Fruit fly (Drosophila melanogaster) whole organism, prepupa: ENCODE measurements around the gene CG13457.
A peak's percentile ranks its signal among the peaks of the same experiment; 100 is the strongest.

Experiments
- Blimp-1 ChIP-seq: fragments of 200-800 bp; sonication (Bioruptor generic); optimal IDR thresholded peaks from 3 replicates; lab custom pipeline; 2017; ENCODE audit warnings: missing biosample characterization, missing genetic modification characterization, mild to moderate bottlenecking, moderate library complexity, missing genetic modification reagents
- CG10631 ChIP-seq: fragments of 200-800 bp; sonication (Bioruptor generic); optimal IDR thresholded peaks from 2 replicates; lab custom pipeline; 2016; ENCODE audit warnings: missing biosample characterization, missing genetic modification characterization
- CG10669 ChIP-seq: fragments of 200-800 bp; sonication (Bioruptor generic); optimal IDR thresholded peaks from 3 replicates; lab custom pipeline; 2018; ENCODE audit warnings: missing biosample characterization, mild to moderate bottlenecking, missing genetic modification characterization, moderate library complexity
- CG11294 ChIP-seq: fragments of 200-800 bp; sonication (Bioruptor generic); IDR thresholded peaks from 2 replicates; pipeline ENCODE4 v1.3.6; 2022; ENCODE audit warnings: missing biosample characterization, missing genetic modification characterization
- CG11762 ChIP-seq: fragments of 200-800 bp; sonication (Bioruptor generic); optimal IDR thresholded peaks from 3 replicates; lab custom pipeline; 2016; ENCODE audit warnings: missing biosample characterization, missing genetic modification characterization; ENCODE audit not compliant: insufficient read depth
- CG15336 ChIP-seq: fragments of 200-800 bp; sonication (Bioruptor generic); IDR thresholded peaks from 2 replicates; pipeline ENCODE4 v1.3.6; 2022; ENCODE audit warnings: missing biosample characterization, missing genetic modification characterization
- CG1621 ChIP-seq: fragments of 200-800 bp; sonication (Bioruptor generic); optimal IDR thresholded peaks from 3 replicates; lab custom pipeline; 2018; ENCODE audit warnings: missing biosample characterization, mild to moderate bottlenecking, missing genetic modification characterization
- CG16779 ChIP-seq: fragments of 200-800 bp; sonication (Bioruptor generic); optimal IDR thresholded peaks from 3 replicates; lab custom pipeline; 2017; ENCODE audit warnings: missing biosample characterization, mild to moderate bottlenecking, missing genetic modification characterization
- CG32006 ChIP-seq: fragments of 200-800 bp; sonication (Bioruptor generic); optimal IDR thresholded peaks from 3 replicates; lab custom pipeline; 2017; ENCODE audit warnings: missing biosample characterization, mild to moderate bottlenecking, missing genetic modification characterization
- CG3919 ChIP-seq: fragments of 200-800 bp; sonication (Bioruptor generic); optimal IDR thresholded peaks from 3 replicates; lab custom pipeline; 2016; ENCODE audit warnings: missing biosample characterization, missing genetic modification characterization
- CG6163 ChIP-seq: fragments of 200-800 bp; sonication (Bioruptor generic); IDR thresholded peaks from 3 replicates; pipeline ENCODE4 v1.3.6; 2022; ENCODE audit warnings: missing biosample characterization, missing genetic modification characterization
- CG6276 ChIP-seq: fragments of 200-800 bp; sonication (Bioruptor generic); optimal IDR thresholded peaks from 2 replicates; lab custom pipeline; 2017; ENCODE audit warnings: missing biosample characterization, mild to moderate bottlenecking, missing genetic modification characterization
- CG7368 ChIP-seq: fragments of 200-800 bp; sonication (Bioruptor generic); optimal IDR thresholded peaks from 3 replicates; lab custom pipeline; 2016; ENCODE audit warnings: missing biosample characterization, missing genetic modification characterization
- CG8119 ChIP-seq: fragments of 200-800 bp; sonication (Bioruptor generic); IDR thresholded peaks from 3 replicates; pipeline ENCODE4 v1.3.6; 2022; ENCODE audit warnings: missing biosample characterization, missing genetic modification characterization
- CG8319 ChIP-seq: fragments of 200-800 bp; sonication (Bioruptor generic); optimal IDR thresholded peaks from 3 replicates; lab custom pipeline; 2016; ENCODE audit warnings: missing biosample characterization, missing genetic modification characterization
- CG9139 ChIP-seq: fragments of 200-800 bp; sonication (Bioruptor generic); optimal IDR thresholded peaks from 3 replicates; lab custom pipeline; 2017; ENCODE audit warnings: missing biosample characterization, mild to moderate bottlenecking, missing genetic modification characterization
- Eip78C ChIP-seq: fragments of 200-800 bp; sonication (Bioruptor generic); peaks from one replicate; lab custom pipeline; 2016; ENCODE audit warnings: missing biosample characterization, missing genetic modification characterization
- Eip93F ChIP-seq: fragments of 200-800 bp; sonication (Bioruptor generic); optimal IDR thresholded peaks from 2 replicates; lab custom pipeline; 2016; ENCODE audit warnings: missing biosample characterization, mild to moderate bottlenecking, missing genetic modification characterization
- Ets96B ChIP-seq: fragments of 200-800 bp; optimal IDR thresholded peaks from 2 replicates; lab custom pipeline; 2019; ENCODE audit warnings: missing biosample characterization, mild to moderate bottlenecking, missing genetic modification characterization, moderate library complexity
- Gug ChIP-seq: fragments of 200-800 bp; sonication (Bioruptor generic); IDR thresholded peaks from 2 replicates; pipeline ENCODE4 v1.3.6; 2022; ENCODE audit warnings: missing biosample characterization, missing genetic modification characterization
- Hr38 ChIP-seq: sonication (Bioruptor generic); optimal IDR thresholded peaks from 2 replicates; lab custom pipeline; 2016; ENCODE audit warnings: missing biosample characterization, missing genetic modification characterization
- Hr39 ChIP-seq: fragments of 200-800 bp; sonication (Bioruptor generic); optimal IDR thresholded peaks from 2 replicates; lab custom pipeline; 2016; ENCODE audit warnings: missing biosample characterization, missing genetic modification characterization
- Hr4 ChIP-seq: fragments of 200-800 bp; sonication (Bioruptor generic); optimal IDR thresholded peaks from 3 replicates; lab custom pipeline; 2016; ENCODE audit warnings: missing biosample characterization, missing genetic modification characterization
- Lpt ChIP-seq: fragments of 200-800 bp; sonication (Bioruptor generic); optimal IDR thresholded peaks from 3 replicates; lab custom pipeline; 2016; ENCODE audit warnings: missing biosample characterization, missing genetic modification characterization
- Met ChIP-seq: fragments of 200-800 bp; sonication (Bioruptor generic); optimal IDR thresholded peaks from 3 replicates; lab custom pipeline; 2016; ENCODE audit warnings: missing biosample characterization, missing genetic modification characterization
- OdsH ChIP-seq: fragments of 200-800 bp; sonication (Bioruptor generic); optimal IDR thresholded peaks from 3 replicates; lab custom pipeline; 2016; ENCODE audit warnings: missing biosample characterization, missing genetic modification characterization
- Sox14 ChIP-seq: fragments of 200-800 bp; sonication (Bioruptor generic); optimal IDR thresholded peaks from 3 replicates; lab custom pipeline; 2016; ENCODE audit warnings: missing biosample characterization, missing genetic modification characterization
- acj6 ChIP-seq: fragments of 200-800 bp; sonication (Bioruptor generic); optimal IDR thresholded peaks from 3 replicates; lab custom pipeline; 2016; ENCODE audit warnings: missing biosample characterization, missing genetic modification characterization
- esn ChIP-seq: fragments of 200-800 bp; sonication (Bioruptor generic); optimal IDR thresholded peaks from 2 replicates; lab custom pipeline; 2016; ENCODE audit warnings: missing biosample characterization, mild to moderate bottlenecking, missing genetic modification characterization, moderate library complexity
- fd59A ChIP-seq: fragments of 200-800 bp; sonication (Bioruptor generic); optimal IDR thresholded peaks from 2 replicates; lab custom pipeline; 2017; ENCODE audit warnings: missing biosample characterization, mild to moderate bottlenecking, missing genetic modification characterization, missing genetic modification reagents
- fd85E ChIP-seq: fragments of 200-800 bp; sonication (Bioruptor generic); optimal IDR thresholded peaks from 3 replicates; lab custom pipeline; 2016; ENCODE audit warnings: missing biosample characterization, missing genetic modification characterization
- fkh ChIP-seq: fragments of 200-800 bp; sonication (Bioruptor generic); optimal IDR thresholded peaks from 3 replicates; lab custom pipeline; 2017; ENCODE audit warnings: missing biosample characterization, mild to moderate bottlenecking, missing genetic modification characterization, moderate library complexity
- lz ChIP-seq: fragments of 200-800 bp; sonication (Bioruptor generic); optimal IDR thresholded peaks from 3 replicates; lab custom pipeline; 2016; ENCODE audit warnings: missing biosample characterization, missing genetic modification characterization
- net ChIP-seq: fragments of 200-800 bp; sonication (Bioruptor generic); optimal IDR thresholded peaks from 3 replicates; lab custom pipeline; 2016; ENCODE audit warnings: missing biosample characterization, missing genetic modification characterization
- pdm3 ChIP-seq: fragments of 200-800 bp; sonication (Bioruptor generic); optimal IDR thresholded peaks from 3 replicates; lab custom pipeline; 2016; ENCODE audit warnings: missing biosample characterization, missing genetic modification characterization
- spab ChIP-seq: fragments of 200-800 bp; sonication (Bioruptor generic); optimal IDR thresholded peaks from 2 replicates; lab custom pipeline; 2017; ENCODE audit warnings: missing biosample characterization, mild to moderate bottlenecking, missing genetic modification characterization, missing genetic modification reagents
- svp ChIP-seq: fragments of 200-800 bp; sonication (Bioruptor generic); peaks from one replicate; lab custom pipeline; 2016; ENCODE audit warnings: missing biosample characterization, missing genetic modification characterization

CG13457 gene

dm6 chr3L:15089083-15089704, 42.0 kb downstream of the CG13457 start:
- TF ChIP-seq Hr38 (GFP tag; lab: Kevin White, UChicago) (no peak), CG9139 (GFP tag; lab: Kevin White, UChicago) (no peak), Ets96B (no peak), CG6163 (GFP tag; lab: Robert Waterston, UW) (no peak), Blimp-1 (GFP tag; lab: Kevin White, UChicago) (no peak), fkh (GFP tag; lab: Kevin White, UChicago) (no peak), CG8319 (GFP tag; lab: Kevin White, UChicago) (no peak), CG10669 (GFP tag; lab: Kevin White, UChicago) (no peak), CG1621 (tag; lab: Kevin White, UChicago) (no peak), esn (no peak), CG3919 (GFP tag; lab: Kevin White, UChicago) (no peak), spab (GFP tag; lab: Kevin White, UChicago) (no peak), Sox14 (GFP tag; lab: Kevin White, UChicago) (no peak), acj6 (GFP tag; lab: Kevin White, UChicago) (no peak), CG16779 (no peak), CG11762 (no peak), Hr4 (GFP tag; lab: Kevin White, UChicago) (no peak), fd59A (no peak)

dm6 chr3L:15088285-15088684, 42.9 kb downstream of the CG13457 start:
- TF ChIP-seq svp (GFP tag; lab: Kevin White, UChicago): peak; percentile 95
- peak; percentile 17; the same call in 1 of the 2 replicates for TF ChIP-seq CG15336 (GFP tag; lab: Robert Waterston, UW)
- TF ChIP-seq CG6276 (GFP tag; lab: Kevin White, UChicago): peak; percentile 5
- no peak for TF ChIP-seq CG8119 (GFP tag; lab: Robert Waterston, UW)
- TF ChIP-seq Eip93F (GFP tag; lab: Kevin White, UChicago): no peak
- no peak for TF ChIP-seq Lpt (GFP tag; lab: Kevin White, UChicago)

dm6 chr3L:15084288-15084687, 46.9 kb downstream of the CG13457 start:
- TF ChIP-seq CG11294 (GFP tag; lab: Robert Waterston, UW): no peak
- TF ChIP-seq Eip93F (GFP tag; lab: Kevin White, UChicago): no peak
- no peak for TF ChIP-seq CG11762
- TF ChIP-seq fkh (GFP tag; lab: Kevin White, UChicago): no peak
- TF ChIP-seq CG6276 (GFP tag; lab: Kevin White, UChicago): no peak
- TF ChIP-seq OdsH (GFP tag; lab: Kevin White, UChicago): no peak
- TF ChIP-seq Lpt (GFP tag; lab: Kevin White, UChicago): no peak
- no peak for TF ChIP-seq Hr38 (GFP tag; lab: Kevin White, UChicago)
- no peak for TF ChIP-seq Sox14 (GFP tag; lab: Kevin White, UChicago)
- no peak for TF ChIP-seq CG8119 (GFP tag; lab: Robert Waterston, UW)
- TF ChIP-seq pdm3 (GFP tag; lab: Kevin White, UChicago): no peak
- TF ChIP-seq fd59A: no peak
- no peak for TF ChIP-seq Gug (GFP tag; lab: Robert Waterston, UW)
- no peak for TF ChIP-seq CG10631
- no peak for TF ChIP-seq CG7368
- no peak for TF ChIP-seq CG32006

- TF ChIP-seq CG6163 (GFP tag; lab: Robert Waterston, UW) (0 out of 3 replicates have a peak, but pooled peaks have one; percentile 20), fd85E (GFP tag; lab: Kevin White, UChicago) (no peak), CG3919 (GFP tag; lab: Kevin White, UChicago) (peak; percentile 12)
Observed at dm6 chr3L:15079278-15079677, 51.9 kb downstream of the CG13457 start.

- TF ChIP-seq CG9139 (GFP tag; lab: Kevin White, UChicago) (no peak), lz (GFP tag; lab: Kevin White, UChicago) (no peak), pdm3 (GFP tag; lab: Kevin White, UChicago) (no peak), Hr38 (GFP tag; lab: Kevin White, UChicago) (no peak), Lpt (GFP tag; lab: Kevin White, UChicago) (no peak), Eip78C (GFP tag; lab: Kevin White, UChicago) (no peak), CG15336 (GFP tag; lab: Robert Waterston, UW) (no peak), Gug (GFP tag; lab: Robert Waterston, UW) (no peak), Met (GFP tag; lab: Kevin White, UChicago) (no peak), CG11294 (GFP tag; lab: Robert Waterston, UW) (no peak), net (no peak), CG8319 (GFP tag; lab: Kevin White, UChicago) (no peak), Hr39 (GFP tag; lab: Kevin White, UChicago) (no peak)
Observed at dm6 chr3L:15078347-15078746, 52.8 kb downstream of the CG13457 start, which contains the start of gene Or71a. Or71a (minus strand) TSS chr3L:15078447.
